Fruit fly (Drosophila melanogaster): ENCODE data around the gene CG34376.

CG34376 gene

dm6 chr3R:22400246-22400645 is 47.7 kb upstream of the CG34376 start (continued):
- no peak for TF ChIP-seq dm (GFP tag; optimal IDR thresholded peaks at IDR 0.05)
- no peak for TF ChIP-seq nerfin-1 (tag; optimal IDR thresholded peaks at IDR 0.05)
- no peak for TF ChIP-seq wek (GFP tag; optimal IDR thresholded peaks at IDR 0.05)
- TF ChIP-seq cato (GFP tag; optimal IDR thresholded peaks at IDR 0.05; ENCODE audit: borderline replicate concordance) = no peak
- TF ChIP-seq CG10959 (GFP tag; IDR thresholded peaks at IDR 0.05) = peak; percentile 17; the same call in 1 of the 2 replicates
- TF ChIP-seq gcm2 (GFP tag; optimal IDR thresholded peaks at IDR 0.05) = no peak
- TF ChIP-seq slbo (GFP tag; IDR thresholded peaks at IDR 0.05) = peak; percentile 73
- no peak for TF ChIP-seq GATAe (GFP tag; conservative IDR thresholded peaks at IDR 0.05)
- TF ChIP-seq CG15269 (tag; optimal IDR thresholded peaks at IDR 0.05) = no peak
- peak; percentile 54; the same call in 1 of the 2 replicates for TF ChIP-seq ranshi (GFP tag; IDR thresholded peaks at IDR 0.05)
- peak; percentile 56; the same call in 1 of the 3 replicates for TF ChIP-seq zfh1 (GFP tag; IDR thresholded peaks at IDR 0.05)
- no peak for TF ChIP-seq Bteb2 (GFP tag; optimal IDR thresholded peaks at IDR 0.05)
- no peak for TF ChIP-seq Max (GFP tag; optimal IDR thresholded peaks at IDR 0.05)
- peak; percentile 83 for TF ChIP-seq dysf (GFP tag; IDR thresholded peaks at IDR 0.05)
- no peak for TF ChIP-seq mam (GFP tag; optimal IDR thresholded peaks at IDR 0.05)
- TF ChIP-seq pan (optimal IDR thresholded peaks at IDR 0.05) = no peak
- peak in 1 of 2 experiments; percentile 40 for TF ChIP-seq pan (GFP tag; optimal IDR thresholded peaks at IDR 0.05 in 1 of 2, IDR thresholded peaks at IDR 0.05 in 1 of 2)
- no peak for TF ChIP-seq otp (GFP tag; IDR thresholded peaks at IDR 0.05)
- peak; percentile 29; the same call in 1 of the 2 replicates for TF ChIP-seq CG14014 (GFP tag; IDR thresholded peaks at IDR 0.05)
- peak; percentile 53; the same call in 1 of the 2 replicates for TF ChIP-seq HLH3B (GFP tag; IDR thresholded peaks at IDR 0.05)
- TF ChIP-seq caup (GFP tag; optimal IDR thresholded peaks at IDR 0.05; ENCODE audit: severe bottlenecking) = no peak
- peak; percentile 62; the same call in 2 of the 3 replicates for TF ChIP-seq Mrtf (GFP tag; IDR thresholded peaks at IDR 0.05)
- no peak for TF ChIP-seq phol (tag; optimal IDR thresholded peaks at IDR 0.05)
- TF ChIP-seq CG7928 (GFP tag; optimal IDR thresholded peaks at IDR 0.05) = no peak
- no peak for TF ChIP-seq ci (GFP tag; IDR thresholded peaks at IDR 0.05)
- TF ChIP-seq Atf6 (GFP tag; IDR thresholded peaks at IDR 0.05) = peak; percentile 49; the same call in 1 of the 2 replicates
- no peak for TF ChIP-seq gfzf (GFP tag; optimal IDR thresholded peaks at IDR 0.05)
- TF ChIP-seq row (GFP tag; IDR thresholded peaks at IDR 0.05) = peak; percentile 61; the same call in 2 of the 3 replicates
- peak; percentile 39 for TF ChIP-seq lilli (GFP tag; optimal IDR thresholded peaks at IDR 0.05)
- peak; percentile 12 for TF ChIP-seq CG5245 (GFP tag; optimal IDR thresholded peaks at IDR 0.05)
- peak; percentile 25 for TF ChIP-seq cwo (GFP tag; optimal IDR thresholded peaks at IDR 0.05)
- TF ChIP-seq Taf1 (GFP tag; IDR thresholded peaks at IDR 0.05) = peak; percentile 55
- TF ChIP-seq CG14667 (GFP tag; IDR thresholded peaks at IDR 0.05) = 0 out of 2 replicates have a peak, but pooled peaks have one; percentile 15
- TF ChIP-seq CG11085 (GFP tag; IDR thresholded peaks at IDR 0.05) = no peak
- peak; percentile 80 for TF ChIP-seq Rfx (GFP tag; IDR thresholded peaks at IDR 0.05)
- TF ChIP-seq fd3F (GFP tag; optimal IDR thresholded peaks at IDR 0.05) = peak; percentile 28
- TF ChIP-seq esg (GFP tag; conservative IDR thresholded peaks at IDR 0.05) = peak; percentile 43
- TF ChIP-seq CG18619 (GFP tag; optimal IDR thresholded peaks at IDR 0.05) = no peak
- no peak for TF ChIP-seq CrebB (tag; optimal IDR thresholded peaks at IDR 0.05)
- TF ChIP-seq kay (GFP tag; optimal IDR thresholded peaks at IDR 0.05) = no peak
- no peak for TF ChIP-seq CG18599 (GFP tag; optimal IDR thresholded peaks at IDR 0.05)
- TF ChIP-seq CG10267 (tag; optimal IDR thresholded peaks at IDR 0.05) = peak; percentile 29
- no peak for TF ChIP-seq CG17802 (tag; optimal IDR thresholded peaks at IDR 0.05)
- TF ChIP-seq tin (GFP tag; optimal IDR thresholded peaks at IDR 0.05) = peak; percentile 3
- TF ChIP-seq CG12104 (GFP tag; optimal IDR thresholded peaks at IDR 0.05) = no peak
- TF ChIP-seq CG12769 (tag; optimal IDR thresholded peaks at IDR 0.05) = peak; percentile 40
- no peak for TF ChIP-seq CG1024 (GFP tag; IDR thresholded peaks at IDR 0.05)
- TF ChIP-seq CG34376 (GFP tag; optimal IDR thresholded peaks at IDR 0.05) = no peak
- TF ChIP-seq NC2β (GFP tag; optimal IDR thresholded peaks at IDR 0.05) = no peak
- no peak for TF ChIP-seq crol (GFP tag; IDR thresholded peaks at IDR 0.05)
- TF ChIP-seq Sry-δ (GFP tag; optimal IDR thresholded peaks at IDR 0.05) = no peak
- peak; percentile 65 for TF ChIP-seq sens (GFP tag)
